Worm (Caenorhabditis elegans) whole organism, mixed stage, embryonic: ENCODE results near the gene lin-40.

Source experiments
- nhr-28 ChIP-seq: fragments of 150-350 bp; optimal IDR thresholded peaks from 2 replicates; lab custom pipeline; 2014; ENCODE audit warnings: missing biosample characterization, missing genetic modification characterization
- unc-62 ChIP-seq: fragments of 150-350 bp; optimal IDR thresholded peaks from 2 replicates; lab custom pipeline; 2014; ENCODE audit warnings: missing biosample characterization, missing genetic modification reagents, missing genetic modification characterization

ce11 chrV:3718507-3718906 is 13.7 kb downstream of the lin-40 start:
- TF ChIP-seq unc-62 (GFP tag; lab: Kevin White, UChicago) (no peak), nhr-28 (tag; lab: Kevin White, UChicago) (no peak)
